Worm (Caenorhabditis elegans): ENCODE measurements around the gene par-2.

ce11 chrIII:1074152-1074551 is 7.0 kb upstream of the par-2 start:
- TF ChIP-seq W03F9.2 (tag; optimal IDR thresholded peaks at IDR 0.05) (no peak), him-1 (tag; optimal IDR thresholded peaks at IDR 0.05) (no peak)

Measured in whole organism, L4/young adult.